Worm (Caenorhabditis elegans) whole organism, L4/young adult: ENCODE measurements around the gene F38E9.6.

Experiments used
- W03F9.2 ChIP-seq: fragments of 150-350 bp; optimal IDR thresholded peaks from 2 replicates; lab custom pipeline; 2014; ENCODE audit warnings: missing biosample characterization, missing genetic modification characterization
- dao-5 ChIP-seq: sonication (generic microtip); optimal IDR thresholded peaks from 2 replicates; lab custom pipeline; 2016; ENCODE audit warnings: missing genotype, missing genetic modification characterization, moderate library complexity, missing compliant biosample characterization

DNA sequence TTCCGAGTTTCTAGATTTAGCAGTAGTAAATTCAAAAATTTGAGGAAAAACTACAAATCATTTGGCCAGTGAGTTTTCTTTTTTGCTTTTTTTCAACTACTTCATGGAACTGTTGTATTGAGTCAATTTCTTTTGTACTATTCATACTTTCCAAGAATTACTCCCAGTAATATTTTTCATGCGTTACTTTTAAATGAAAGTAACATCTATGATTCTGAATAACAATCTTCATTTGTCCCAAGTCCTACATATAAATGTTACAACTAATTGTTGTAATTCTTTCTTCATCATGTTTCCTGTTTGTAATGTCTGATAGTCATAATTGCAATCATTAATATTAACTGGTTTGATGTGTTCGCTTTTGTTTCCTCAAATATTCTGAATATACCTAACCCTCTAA lies 11.4 kb downstream of the F38E9.6 start:
- no peak for TF ChIP-seq dao-5
- no peak for TF ChIP-seq W03F9.2
